Worm (Caenorhabditis elegans) whole organism, early embryonic: ENCODE measurements around the gene C09G5.13.

Experiments
- B0310.2 ChIP-seq: sonication (generic microtip); optimal IDR thresholded peaks from 2 replicates; lab custom pipeline; 2016; ENCODE audit warnings: mild to moderate bottlenecking, missing genetic modification characterization, missing compliant biosample characterization
- aly-1 ChIP-seq: sonication (generic microtip); optimal IDR thresholded peaks from 2 replicates; lab custom pipeline; 2016; ENCODE audit warnings: missing genetic modification characterization, missing compliant biosample characterization
- ama-1 ChIP-seq: fragments of 150-350 bp; optimal IDR thresholded peaks from 2 replicates; lab custom pipeline; 2014
- hnd-1 ChIP-seq: sonication (generic microtip); optimal IDR thresholded peaks from 2 replicates; lab custom pipeline; 2016; ENCODE audit warnings: missing genetic modification characterization, missing compliant biosample characterization
- pes-1 ChIP-seq: fragments of 200-800 bp; sonication (Bioruptor generic); IDR thresholded peaks from 2 replicates; pipeline ENCODE4 v1.3.6; 2022; ENCODE audit warnings: missing genetic modification reagents, missing genetic modification characterization, missing compliant biosample characterization
- sea-1 ChIP-seq: fragments of 200-800 bp; sonication (Bioruptor generic); conservative IDR thresholded peaks from 2 replicates; pipeline ENCODE4 v1.3.6; 2022; ENCODE audit warnings: missing genetic modification characterization, missing compliant biosample characterization
- tbx-11 ChIP-seq: fragments of 200-800 bp; sonication (Bioruptor generic); IDR thresholded peaks from 2 replicates; pipeline ENCODE4 v1.3.6; 2022; ENCODE audit warnings: missing genetic modification characterization, missing compliant biosample characterization

DNA sequence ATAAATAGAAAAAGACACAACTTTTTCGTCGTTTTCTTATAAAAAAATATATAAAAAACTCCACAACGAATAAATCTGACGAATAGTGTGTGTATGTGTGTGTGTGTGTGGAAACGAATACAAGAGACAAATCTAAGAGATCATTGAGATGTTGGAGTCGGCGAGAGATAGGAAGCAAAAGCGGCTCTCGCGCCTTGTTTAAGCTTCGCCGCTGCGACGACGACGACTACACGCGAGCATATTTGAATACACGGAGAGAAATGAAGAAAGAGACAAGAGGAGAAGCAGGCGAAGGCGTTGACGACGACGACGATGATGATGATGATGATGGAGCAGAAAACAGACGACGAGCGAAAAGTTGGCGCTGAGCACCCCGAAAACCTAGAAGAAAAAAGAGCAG lies 27.6 kb downstream of the C09G5.13 start:
- TF ChIP-seq ama-1 (lab: Kevin White, UChicago) (no peak), aly-1 (no peak), B0310.2 (tag; lab: Kevin White, UChicago) (no peak), hnd-1 (no peak), tbx-11 (GFP tag; lab: Robert Waterston, UW) (no peak), pes-1 (GFP tag; lab: Robert Waterston, UW) (no peak), sea-1 (GFP tag; lab: Robert Waterston, UW) (no peak)
